Fruit fly (Drosophila melanogaster) whole organism, larva: ENCODE results near the gene RpS19a.

Experiments
- noc ChIP-seq: fragments of 200-800 bp; sonication (Bioruptor generic); optimal IDR thresholded peaks from 3 replicates; lab custom pipeline; 2019; ENCODE audit warnings: missing biosample characterization, mild to moderate bottlenecking, missing genetic modification characterization, moderate library complexity

RpS19a gene

DNA sequence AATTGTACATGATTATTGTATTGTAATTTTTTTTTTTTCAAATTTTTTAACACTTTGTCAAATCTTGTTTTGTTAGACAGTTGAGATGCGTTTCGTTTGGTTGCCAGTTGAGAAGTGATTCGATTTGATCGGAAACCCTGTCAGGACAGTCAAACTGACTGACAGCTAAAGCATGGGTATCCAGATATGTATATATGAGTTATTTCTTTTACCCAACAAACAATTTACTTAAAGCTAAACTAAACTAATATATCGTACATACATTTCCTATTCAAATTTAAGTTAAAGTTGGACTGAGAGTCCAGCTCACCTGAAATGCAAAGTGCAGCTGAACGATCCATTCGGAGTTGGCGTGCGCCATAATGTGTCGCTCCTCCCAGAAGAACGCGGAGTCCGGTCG lies 5.6 kb upstream of the RpS19a start, which contains the start of gene CG9777:
CG9777 (minus strand) TSS at position 101 of the 400 bp plus-strand sequence.
- no peak for TF ChIP-seq noc (tag; lab: Kevin White, UChicago)

- no peak for TF ChIP-seq noc (tag; lab: Kevin White, UChicago)
These were observed 4.3 kb upstream of the RpS19a start for dm6 chrX:16633181-16633957.

- TF ChIP-seq noc (tag; lab: Kevin White, UChicago), result no peak
These were observed 546 bp upstream of the RpS19a start, which contains the start of gene Rok for dm6 chrX:16637106-16637590. Gene Rok, minus strand, starts transcription at chrX:16637414.

dm6 chrX:16640260-16641100 lies 2.8 kb downstream of the RpS19a start, which contains the start of the genes SNRPG and mthl1:
Gene SNRPG, minus strand, starts transcription at chrX:16640419.
Gene mthl1, plus strand, starts transcription at chrX:16640968.
- no peak for TF ChIP-seq noc (tag; lab: Kevin White, UChicago)

- TF ChIP-seq noc (tag; lab: Kevin White, UChicago), result no peak
These were observed 3.4 kb downstream of the RpS19a start for dm6 chrX:16641101-16641420.

DNA sequence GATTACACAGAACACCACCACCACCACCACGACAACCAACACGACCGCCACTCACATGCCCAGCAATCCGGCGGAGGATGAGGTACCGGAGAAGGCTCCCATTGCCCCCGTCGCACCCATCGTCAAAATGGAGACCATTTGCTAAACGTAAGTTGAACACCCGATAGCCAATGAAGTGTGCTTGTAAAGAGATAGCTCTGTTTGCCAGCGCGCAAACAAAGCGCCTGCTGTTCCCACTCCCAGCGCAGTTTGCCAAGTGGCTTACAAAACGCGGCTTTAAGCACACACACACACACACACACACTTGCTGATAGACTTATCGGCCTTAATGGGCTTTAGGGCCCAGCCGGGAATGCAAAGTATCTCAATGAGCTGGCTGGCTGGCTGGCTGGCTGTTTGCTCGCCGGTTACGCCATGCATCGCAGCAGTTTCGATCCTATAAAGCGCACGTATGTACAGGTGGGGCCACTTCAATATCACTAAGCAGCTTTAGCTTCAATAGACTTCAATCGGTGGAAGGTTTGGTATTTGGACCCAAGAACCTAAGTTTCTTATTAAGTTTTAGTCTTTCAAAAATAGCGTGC lies 5.8 kb downstream of the RpS19a start:
- no peak for TF ChIP-seq noc (tag; lab: Kevin White, UChicago)

dm6 chrX:16644535-16645131 lies 6.9 kb downstream of the RpS19a start:
- no peak for TF ChIP-seq noc (tag; lab: Kevin White, UChicago)

- TF ChIP-seq noc (tag; lab: Kevin White, UChicago), result no peak
These were observed 7.8 kb downstream of the RpS19a start for dm6 chrX:16645472-16645871.

DNA sequence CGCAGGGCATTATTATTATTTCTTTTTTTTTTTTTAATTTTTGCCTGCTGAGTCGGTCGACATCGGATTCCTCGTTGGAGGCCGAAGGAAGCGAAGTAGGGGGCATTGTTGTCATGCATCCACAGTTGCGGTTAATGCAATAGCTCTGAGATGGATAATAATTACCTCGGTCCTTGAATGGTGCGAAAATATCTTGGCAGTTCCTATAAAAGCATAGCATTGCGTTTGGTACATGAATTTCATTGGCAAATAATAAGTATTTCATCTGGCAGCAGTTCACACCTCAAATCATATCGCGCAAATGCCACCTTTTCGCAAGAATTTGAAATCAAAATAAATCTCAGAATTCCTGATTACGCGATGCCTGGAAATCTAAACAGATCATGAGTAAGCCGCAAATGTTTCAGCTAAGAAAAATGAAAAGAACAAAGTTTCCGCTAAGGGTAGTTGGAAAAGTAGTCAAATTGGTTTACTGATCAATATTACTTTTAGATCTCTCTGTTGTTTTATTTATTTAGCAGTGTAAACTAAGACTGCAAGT lies 9.5 kb downstream of the RpS19a start:
- TF ChIP-seq noc (tag; lab: Kevin White, UChicago), result no peak

DNA sequence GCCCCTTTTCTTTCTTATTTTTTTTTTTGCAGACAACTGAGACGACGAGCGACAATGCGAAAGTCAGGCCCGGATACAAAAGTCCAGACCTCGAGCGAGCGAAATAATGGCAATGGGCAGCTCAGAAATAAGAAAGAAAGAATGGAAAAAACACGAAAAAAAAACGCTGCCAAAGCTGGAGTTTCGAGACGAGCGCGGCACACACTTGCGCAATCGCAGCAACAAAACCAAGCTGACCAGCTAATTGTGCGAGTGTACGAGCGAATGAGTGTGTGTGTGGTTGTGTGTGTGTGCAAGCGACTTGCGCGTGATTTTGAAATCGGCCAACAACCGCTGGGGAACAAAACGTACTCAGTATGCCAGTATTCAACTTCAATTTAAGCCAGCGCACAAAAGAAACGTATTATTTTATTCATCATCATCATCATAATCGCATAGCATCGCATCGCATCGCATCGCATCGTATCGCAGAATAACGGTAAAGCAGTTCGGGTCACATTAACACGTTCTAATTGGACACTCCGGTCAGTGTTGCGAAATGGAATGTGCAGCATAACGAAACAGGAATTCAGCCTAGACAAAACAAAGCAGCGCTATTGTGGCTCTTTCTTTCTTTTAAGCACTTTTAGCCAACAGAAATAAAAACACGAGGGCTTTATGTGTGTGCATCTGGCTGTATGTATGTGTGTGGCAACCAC lies 10.2 kb downstream of the RpS19a start:
- TF ChIP-seq noc (tag; lab: Kevin White, UChicago), result no peak

dm6 chrX:16648435-16648781 lies 10.7 kb downstream of the RpS19a start:
- no peak for TF ChIP-seq noc (tag; lab: Kevin White, UChicago)

- TF ChIP-seq noc (tag; lab: Kevin White, UChicago), result peak; percentile 29
These were observed 12.7 kb downstream of the RpS19a start for dm6 chrX:16650078-16651063.

DNA sequence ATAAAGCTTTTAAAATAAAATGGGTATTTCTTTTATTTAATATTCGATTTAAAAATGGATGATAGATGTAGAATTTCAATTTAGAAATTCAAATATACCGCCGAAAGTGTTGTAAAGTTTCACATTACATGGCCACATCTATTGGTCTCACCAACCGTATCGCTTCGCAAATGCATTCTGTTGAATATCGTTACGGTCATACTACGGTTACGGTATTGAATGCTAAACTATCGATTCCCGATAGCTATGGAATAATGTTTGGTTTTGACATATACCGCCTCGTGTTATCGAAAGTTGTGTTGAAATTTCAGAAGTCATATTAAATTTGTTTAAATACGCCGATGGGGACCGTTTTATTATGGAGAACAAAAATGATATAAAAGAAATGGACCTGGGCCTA lies 13.4 kb downstream of the RpS19a start, which contains the start of the genes CG32573 and CG42512:
CG32573 (plus strand) TSS at position 279 of the 400 bp plus-strand sequence.
CG42512 (plus strand) TSS at position 279 of the 400 bp plus-strand sequence.
- TF ChIP-seq noc (tag; lab: Kevin White, UChicago), result no peak
